Worm (Caenorhabditis elegans): ENCODE results near the gene F40A3.4.
A peak's percentile ranks its signal among the peaks of the same experiment; 100 is the strongest.

Gene F40A3.4

DNA sequence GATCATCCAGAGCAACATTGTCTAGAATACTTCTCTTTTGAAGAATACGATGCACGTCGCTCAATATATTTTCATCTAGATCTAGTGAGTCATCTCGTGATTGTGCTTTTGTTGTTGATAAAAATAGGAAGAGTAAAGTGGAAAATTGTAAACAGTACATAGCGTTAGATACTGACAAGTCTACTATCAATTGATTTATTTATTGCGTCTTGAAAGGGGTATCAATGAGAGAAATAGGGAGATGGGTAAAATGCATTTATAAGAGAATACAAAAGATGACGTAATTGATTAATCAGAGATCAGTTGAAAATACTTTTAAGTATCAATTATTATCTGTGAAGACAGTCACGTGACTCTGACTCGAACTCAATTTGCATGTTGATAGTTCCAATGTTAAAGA, 38.6 kb upstream of the F40A3.4 start, which contains the start of gene txt-5:
TSS of gene txt-5 (minus strand) at position 224 of the 400 bp plus-strand sequence.
- TF ChIP-seq vab-7 (GFP tag; IDR thresholded peaks at IDR 0.05) (no peak), F49E8.2 (tag; optimal IDR thresholded peaks at IDR 0.05; ENCODE audit: borderline replicate concordance) (no peak), hmg-1.1 (GFP tag; IDR thresholded peaks at IDR 0.05) (no peak), set-16 (GFP tag; IDR thresholded peaks at IDR 0.05) (no peak), unc-62 (GFP tag; optimal IDR thresholded peaks at IDR 0.05 in 1 of 2) (peak in 1 of 2 experiments; percentile 62), unc-62 (tag; optimal IDR thresholded peaks at IDR 0.05) (no peak), zip-11 (GFP tag; IDR thresholded peaks at IDR 0.05) (no peak), ama-1 (optimal IDR thresholded peaks at IDR 0.05) (no peak), R02D3.7 (tag; optimal IDR thresholded peaks at IDR 0.05) (no peak), mdl-1 (tag; optimal IDR thresholded peaks at IDR 0.05) (peak in 1 of 2 experiments; percentile 46), skn-1 (tag; optimal IDR thresholded peaks at IDR 0.05) (no peak), ceh-28 (tag; optimal IDR thresholded peaks at IDR 0.05) (no peak), ZK337.2 (GFP tag; IDR thresholded peaks at IDR 0.05) (no peak), aly-2 (tag; optimal IDR thresholded peaks at IDR 0.05) (no peak), nhr-237 (tag; optimal IDR thresholded peaks at IDR 0.05) (no peak), mxl-3 (GFP tag; optimal IDR thresholded peaks at IDR 0.05) (no peak), nhr-28 (tag; optimal IDR thresholded peaks at IDR 0.05) (peak; percentile 46), zfp-2 (tag; optimal IDR thresholded peaks at IDR 0.05) (no peak), dpl-1 (GFP tag; optimal IDR thresholded peaks at IDR 0.05) (no peak), hlh-11 (tag; optimal IDR thresholded peaks at IDR 0.05) (peak; percentile 2), hlh-30 (tag; optimal IDR thresholded peaks at IDR 0.05; ENCODE audit: insufficient read depth) (peak; percentile 45), zag-1 (tag; optimal IDR thresholded peaks at IDR 0.05) (no peak), mep-1 (tag; optimal IDR thresholded peaks at IDR 0.05) (peak; percentile 53), F26F4.8 (GFP tag; conservative IDR thresholded peaks at IDR 0.05) (no peak), ztf-11 (tag; optimal IDR thresholded peaks at IDR 0.05) (no peak), zip-2 (tag; optimal IDR thresholded peaks at IDR 0.05) (no peak), nhr-111 (GFP tag; optimal IDR thresholded peaks at IDR 0.05) (no peak), nhr-41 (GFP tag; IDR thresholded peaks at IDR 0.05) (no peak)

DNA sequence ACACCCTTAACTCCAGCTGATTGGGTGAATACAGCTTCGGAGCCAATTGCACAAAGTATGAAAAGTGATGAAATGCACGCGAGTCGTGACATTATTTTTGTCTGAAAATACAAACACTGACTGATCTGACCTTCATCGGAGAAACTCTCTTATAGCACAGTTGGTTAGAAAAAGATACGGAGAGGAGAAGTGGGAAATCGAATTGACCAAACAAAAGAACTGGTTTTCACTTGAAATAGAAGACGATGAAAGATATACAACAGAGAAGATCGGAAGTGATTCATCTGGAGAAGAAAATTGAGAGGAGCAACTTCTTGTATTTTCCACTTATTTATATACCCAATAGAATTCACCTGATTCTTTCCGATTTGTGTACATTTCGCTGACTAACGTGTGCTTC, 37.7 kb upstream of the F40A3.4 start, which contains the start of gene ttr-33:
TSS of gene ttr-33 (minus strand) at position 101 of the 400 bp plus-strand sequence.
- TF ChIP-seq Y75B8A.6 (GFP tag; IDR thresholded peaks at IDR 0.05) (no peak), ama-1 (optimal IDR thresholded peaks at IDR 0.05) (peak; percentile 5), nhr-28 (tag; optimal IDR thresholded peaks at IDR 0.05) (peak; percentile 4), ZK337.2 (GFP tag; IDR thresholded peaks at IDR 0.05) (no peak)

ce11 chrV:7839485-7839884, 36.1 kb upstream of the F40A3.4 start, which contains the start of gene C37C3.12:
C37C3.12 (minus strand) TSS chrV:7839585.
- TF ChIP-seq sdz-12 (GFP tag; optimal IDR thresholded peaks at IDR 0.05): no peak
- no peak for TF ChIP-seq nhr-77 (tag; optimal IDR thresholded peaks at IDR 0.05)
- TF ChIP-seq nhr-11 (tag; optimal IDR thresholded peaks at IDR 0.05): no peak
- TF ChIP-seq ces-1 (GFP tag; optimal IDR thresholded peaks at IDR 0.05): no peak
- no peak for TF ChIP-seq cey-2 (tag; optimal IDR thresholded peaks at IDR 0.05; ENCODE audit: borderline replicate concordance, insufficient read depth)

DNA sequence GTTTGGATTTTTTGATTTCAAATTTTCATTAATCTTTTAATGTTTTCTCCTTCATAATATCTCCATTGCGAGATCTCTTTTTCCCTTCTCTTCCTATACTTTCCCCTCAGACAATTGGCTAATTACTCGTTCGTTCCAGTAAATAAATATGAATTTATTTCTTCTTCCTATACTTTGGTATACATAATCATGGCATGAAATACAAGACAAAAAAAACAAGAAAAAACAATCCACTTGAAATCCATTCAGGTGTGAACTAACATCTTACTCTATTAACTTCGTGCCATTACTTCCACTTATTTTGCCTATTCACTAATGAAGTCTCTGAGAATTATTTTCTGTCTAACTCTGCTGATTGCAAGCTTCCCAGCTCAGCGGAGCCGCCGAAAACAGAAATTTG, 33.3 kb upstream of the F40A3.4 start, which contains the start of gene grd-8:
TSS of gene grd-8 (plus strand) at position 301 of the 400 bp plus-strand sequence.
- no peak for TF ChIP-seq mxl-2 (GFP tag; conservative IDR thresholded peaks at IDR 0.05)
- TF ChIP-seq F37D6.2 (tag; optimal IDR thresholded peaks at IDR 0.05): no peak

ce11 chrV:7847170-7847569, 28.4 kb upstream of the F40A3.4 start, which contains the start of gene memo-1:
memo-1 (minus strand) TSS chrV:7847171.
- TF ChIP-seq ctbp-1 (GFP tag; IDR thresholded peaks at IDR 0.05) (no peak), dpl-1 (GFP tag; optimal IDR thresholded peaks at IDR 0.05) (no peak), lin-13 (GFP tag; optimal IDR thresholded peaks at IDR 0.05) (no peak), nhr-25 (tag; optimal IDR thresholded peaks at IDR 0.05; ENCODE audit: borderline replicate concordance, insufficient read depth) (no peak), rbr-2 (tag; optimal IDR thresholded peaks at IDR 0.05) (no peak), mep-1 (tag; optimal IDR thresholded peaks at IDR 0.05) (no peak), zip-11 (GFP tag; IDR thresholded peaks at IDR 0.05) (no peak), lsy-2 (tag; optimal IDR thresholded peaks at IDR 0.05) (no peak), egl-27 (tag; optimal IDR thresholded peaks at IDR 0.05) (no peak), F44E2.7 (GFP tag; IDR thresholded peaks at IDR 0.05) (no peak), fkh-10 (GFP tag; optimal IDR thresholded peaks at IDR 0.05) (no peak), lin-38 (GFP tag; IDR thresholded peaks at IDR 0.05) (0 out of 2 replicates have a peak, but pooled peaks have one; percentile 17), F37D6.2 (tag; optimal IDR thresholded peaks at IDR 0.05) (no peak), madf-9 (GFP tag; conservative IDR thresholded peaks at IDR 0.05) (no peak)

All from whole organism, L4 larva.